Fruit fly (Drosophila melanogaster) whole organism, embryonic: ENCODE results near the gene CG31275.
A peak's percentile ranks its signal among the peaks of the same experiment; 100 is the strongest.

Experiments used
- Ada2b ChIP-seq: fragments of 200-800 bp; sonication (Bioruptor generic); IDR thresholded peaks from 2 replicates; pipeline ENCODE4 v1.3.6; 2022; ENCODE audit warnings: missing biosample characterization, missing genetic modification characterization
- Atf3 ChIP-seq: fragments of 200-800 bp; sonication (Bioruptor generic); optimal IDR thresholded peaks from 3 replicates; lab custom pipeline; 2016; ENCODE audit warnings: missing biosample characterization, missing genetic modification characterization
- Awh ChIP-seq: fragments of 200-800 bp; sonication (Bioruptor generic); IDR thresholded peaks from 2 replicates; pipeline ENCODE4, ENCODE4 v1.3.6; 2022; ENCODE audit warnings: missing biosample characterization, missing genetic modification characterization
- CG10147 ChIP-seq: fragments of 200-800 bp; sonication (Bioruptor generic); optimal IDR thresholded peaks from 2 replicates; lab custom pipeline; 2019; ENCODE audit warnings: missing biosample characterization, mild to moderate bottlenecking, missing genetic modification characterization, moderate library complexity
- CG1024 ChIP-seq: fragments of 200-800 bp; sonication (Bioruptor generic); IDR thresholded peaks from 2 replicates; pipeline ENCODE4 v1.3.6; 2022; ENCODE audit warnings: missing biosample characterization, missing genetic modification characterization
- CG10267 ChIP-seq: fragments of 200-800 bp; sonication (Bioruptor generic); optimal IDR thresholded peaks from 2 replicates; lab custom pipeline; 2018; ENCODE audit warnings: missing biosample characterization, mild to moderate bottlenecking, missing genetic modification characterization, moderate library complexity
- CG13775 ChIP-seq: fragments of 200-800 bp; sonication (Bioruptor generic); optimal IDR thresholded peaks from 3 replicates; lab custom pipeline; 2017; ENCODE audit warnings: missing biosample characterization, mild to moderate bottlenecking, missing genetic modification characterization
- CG15011 ChIP-seq: fragments of 200-800 bp; sonication (Bioruptor generic); optimal IDR thresholded peaks from 3 replicates; lab custom pipeline; 2018; ENCODE audit warnings: missing biosample characterization, mild to moderate bottlenecking, missing genetic modification characterization
- CG15269 ChIP-seq: fragments of 200-800 bp; sonication (Bioruptor generic); optimal IDR thresholded peaks from 2 replicates; lab custom pipeline; 2018; ENCODE audit warnings: missing biosample characterization, mild to moderate bottlenecking, missing genetic modification characterization, moderate library complexity
- CG1529 ChIP-seq: fragments of 200-800 bp; sonication (Bioruptor generic); optimal IDR thresholded peaks from 3 replicates; lab custom pipeline; 2018; ENCODE audit warnings: missing biosample characterization, missing genetic modification characterization
- CG2116 ChIP-seq: fragments of 200-800 bp; sonication (Bioruptor generic); optimal IDR thresholded peaks from 3 replicates; lab custom pipeline; 2018; ENCODE audit warnings: missing biosample characterization, mild to moderate bottlenecking, missing genetic modification characterization
- CG2202 ChIP-seq: fragments of 200-800 bp; sonication (Bioruptor generic); optimal IDR thresholded peaks from 2 replicates; lab custom pipeline; 2018; ENCODE audit warnings: missing biosample characterization, mild to moderate bottlenecking, missing genetic modification characterization
- CG3065 ChIP-seq: fragments of 200-800 bp; sonication (Bioruptor generic); optimal IDR thresholded peaks from 2 replicates; lab custom pipeline; 2016; ENCODE audit warnings: missing biosample characterization, missing genetic modification characterization
- CG42726 ChIP-seq: fragments of 200-800 bp; sonication (Bioruptor generic); IDR thresholded peaks from 2 replicates; pipeline ENCODE4 v1.3.6; 2022; ENCODE audit warnings: missing biosample characterization, missing genetic modification characterization; ENCODE audit not compliant: partially characterized antibody
- CG6175 ChIP-seq: fragments of 200-800 bp; sonication (Bioruptor generic); IDR thresholded peaks from 3 replicates; pipeline ENCODE4 v1.3.6; 2022; ENCODE audit warnings: missing biosample characterization, missing genetic modification characterization
- CG8944 ChIP-seq: fragments of 200-800 bp; sonication (Bioruptor generic); optimal IDR thresholded peaks from 3 replicates; lab custom pipeline; 2016; ENCODE audit warnings: missing biosample characterization, missing genetic modification characterization
- CG9215 ChIP-seq: fragments of 200-800 bp; sonication (Bioruptor generic); IDR thresholded peaks from 2 replicates; pipeline ENCODE4 v1.3.6; 2022; ENCODE audit warnings: missing biosample characterization, missing genetic modification characterization
- CG9437 ChIP-seq: fragments of 200-800 bp; sonication (Bioruptor generic); optimal IDR thresholded peaks from 2 replicates; lab custom pipeline; 2018; ENCODE audit warnings: missing biosample characterization, mild to moderate bottlenecking, missing genetic modification characterization
- Dip2 ChIP-seq: fragments of 200-800 bp; sonication (Bioruptor generic); IDR thresholded peaks from 2 replicates; pipeline ENCODE4 v1.3.6; 2022; ENCODE audit warnings: missing biosample characterization, missing genetic modification characterization
- Dp ChIP-seq: fragments of 200-800 bp; sonication (Bioruptor generic); optimal IDR thresholded peaks from 2 replicates; lab custom pipeline; 2018; ENCODE audit warnings: missing biosample characterization, mild to moderate bottlenecking, missing genetic modification characterization, moderate library complexity
- H2.0 ChIP-seq: fragments of 200-800 bp; sonication (Bioruptor generic); IDR thresholded peaks from 2 replicates; pipeline ENCODE4 v1.3.6; 2022; ENCODE audit warnings: missing biosample characterization, missing genetic modification characterization
- Hr51 ChIP-seq, 2 experiments: fragments of 200-800 bp; sonication (Bioruptor generic); optimal IDR thresholded peaks; 2 replicates in 1 of 2; 3 replicates in 1 of 2; lab custom pipeline; 2016 to 2018; ENCODE audit warnings: missing biosample characterization in 2 of 2, missing genetic modification characterization in 2 of 2, mild to moderate bottlenecking in 1 of 2, moderate library complexity in 1 of 2
- Myb ChIP-seq: fragments of 200-800 bp; sonication (Bioruptor generic); optimal IDR thresholded peaks from 2 replicates; lab custom pipeline; 2016; ENCODE audit warnings: missing biosample characterization, missing genetic modification characterization
- Nf-YB ChIP-seq: fragments of 200-800 bp; sonication (Bioruptor generic); optimal IDR thresholded peaks from 3 replicates; lab custom pipeline; 2019; ENCODE audit warnings: missing biosample characterization, mild to moderate bottlenecking, missing genetic modification characterization, moderate library complexity
- Oaz ChIP-seq: fragments of 200-800 bp; sonication (Bioruptor generic); IDR thresholded peaks from 2 replicates; pipeline ENCODE4 v1.3.6; 2022; ENCODE audit warnings: missing biosample characterization, missing genetic modification characterization
- Side ChIP-seq: fragments of 200-800 bp; sonication (Bioruptor generic); optimal IDR thresholded peaks from 2 replicates; lab custom pipeline; 2016; ENCODE audit warnings: missing biosample characterization, missing genetic modification characterization
- Sin3A ChIP-seq: fragments of >200 bp; optimal IDR thresholded peaks from 2 replicates; lab custom pipeline; 2018
- Taf1 ChIP-seq: fragments of 200-800 bp; sonication (Bioruptor generic); IDR thresholded peaks from 2 replicates; pipeline ENCODE4 v1.3.6; 2022; ENCODE audit warnings: missing biosample characterization, missing genetic modification characterization
- Trl ChIP-seq, 3 experiments: fragments of >200 bp in 2 of 3; fragments of 200-800 bp in 1 of 3; sonication (Bioruptor generic) in 1 of 3; optimal IDR thresholded peaks; 2 replicates in 1 of 3; 3 replicates in 2 of 3; lab custom pipeline; 2016 to 2017; ENCODE audit warnings: missing biosample characterization in 1 of 3, missing genetic modification characterization in 1 of 3
- abd-A ChIP-seq: fragments of 200-800 bp; sonication (Bioruptor generic); optimal IDR thresholded peaks from 3 replicates; lab custom pipeline; 2019; ENCODE audit warnings: missing biosample characterization, mild to moderate bottlenecking, missing genetic modification characterization, moderate library complexity
- aop ChIP-seq: fragments of 200-800 bp; sonication (Bioruptor generic); IDR thresholded peaks from 2 replicates; pipeline ENCODE4 v1.3.6; 2022; ENCODE audit warnings: missing biosample characterization, missing genetic modification characterization
- ase ChIP-seq: fragments of 200-800 bp; sonication (Bioruptor generic); IDR thresholded peaks from 3 replicates; pipeline ENCODE4 v1.3.6; 2022; ENCODE audit warnings: missing biosample characterization, missing genetic modification characterization
- bab2 ChIP-seq: fragments of 200-800 bp; sonication (Bioruptor generic); optimal IDR thresholded peaks from 2 replicates; lab custom pipeline; 2016; ENCODE audit warnings: missing biosample characterization, missing genetic modification characterization
- caup ChIP-seq: fragments of 200-800 bp; sonication (Bioruptor generic); optimal IDR thresholded peaks from 3 replicates; lab custom pipeline; 2017; ENCODE audit warnings: missing biosample characterization, mild to moderate bottlenecking, missing genetic modification characterization, moderate library complexity; ENCODE audit not compliant: severe bottlenecking
- chn ChIP-seq: fragments of 200-800 bp; sonication (Bioruptor generic); optimal IDR thresholded peaks from 2 replicates; lab custom pipeline; 2016; ENCODE audit warnings: missing biosample characterization, missing genetic modification characterization
- crc ChIP-seq: fragments of 200-800 bp; sonication (Bioruptor generic); optimal IDR thresholded peaks from 2 replicates; lab custom pipeline; 2016; ENCODE audit warnings: missing biosample characterization, missing genetic modification characterization
- dmrt11E ChIP-seq: fragments of 200-800 bp; sonication (Bioruptor generic); optimal IDR thresholded peaks from 3 replicates; lab custom pipeline; 2018; ENCODE audit warnings: missing biosample characterization, mild to moderate bottlenecking, missing genetic modification characterization, moderate library complexity
- eve ChIP-seq, 2 experiments: fragments of >200 bp; optimal IDR thresholded peaks; 2 replicates each; lab custom pipeline; 2017; ENCODE audit warnings: missing biosample characterization in 2 of 2, missing genetic modification characterization in 2 of 2
- fd96Cb ChIP-seq: fragments of 200-800 bp; sonication (Bioruptor generic); optimal IDR thresholded peaks from 2 replicates; lab custom pipeline; 2018; ENCODE audit warnings: missing biosample characterization, mild to moderate bottlenecking, missing genetic modification characterization, moderate library complexity
- insv ChIP-seq, 2 experiments: fragments of 200-800 bp; sonication (Bioruptor generic); optimal IDR thresholded peaks; 3 replicates each; lab custom pipeline; 2016 to 2018; ENCODE audit warnings: missing biosample characterization in 2 of 2, missing genetic modification characterization in 2 of 2
- jing ChIP-seq: fragments of 200-800 bp; sonication (Bioruptor generic); optimal IDR thresholded peaks from 2 replicates; lab custom pipeline; 2018; ENCODE audit warnings: missing biosample characterization, mild to moderate bottlenecking, missing genetic modification characterization
- lilli ChIP-seq: fragments of 200-800 bp; sonication (Bioruptor generic); optimal IDR thresholded peaks from 3 replicates; lab custom pipeline; 2016; ENCODE audit warnings: missing biosample characterization, missing genetic modification characterization
- org-1 ChIP-seq: fragments of 200-800 bp; sonication (Bioruptor generic); optimal IDR thresholded peaks from 2 replicates; lab custom pipeline; 2017; ENCODE audit warnings: missing biosample characterization, missing genetic modification characterization
- pb ChIP-seq: fragments of 200-800 bp; sonication (Bioruptor generic); optimal IDR thresholded peaks from 3 replicates; lab custom pipeline; 2016; ENCODE audit warnings: missing biosample characterization, missing genetic modification characterization
- salm ChIP-seq: fragments of 200-800 bp; sonication (Bioruptor generic); optimal IDR thresholded peaks from 2 replicates; lab custom pipeline; 2018; ENCODE audit warnings: missing biosample characterization, mild to moderate bottlenecking, missing genetic modification characterization
- seq ChIP-seq: fragments of 200-800 bp; sonication (Bioruptor generic); IDR thresholded peaks from 2 replicates; pipeline ENCODE4 v1.3.6; 2022; ENCODE audit warnings: missing biosample characterization, missing genetic modification characterization
- unc-4 ChIP-seq: fragments of 200-800 bp; sonication (Bioruptor generic); IDR thresholded peaks from 2 replicates; pipeline ENCODE4 v1.3.6; 2022; ENCODE audit warnings: missing biosample characterization, missing genetic modification characterization; ENCODE audit not compliant: partially characterized antibody
- wor ChIP-seq: fragments of 200-800 bp; sonication (Bioruptor generic); IDR thresholded peaks from 2 replicates; pipeline ENCODE4 v1.3.6; 2022; ENCODE audit warnings: missing biosample characterization, missing genetic modification characterization
- zen2 ChIP-seq: fragments of 200-800 bp; sonication (Bioruptor generic); IDR thresholded peaks from 3 replicates; pipeline ENCODE4 v1.3.6; 2022; ENCODE audit warnings: missing biosample characterization, missing genetic modification characterization; ENCODE audit not compliant: partially characterized antibody
- zfh1 ChIP-seq: fragments of 200-800 bp; sonication (Bioruptor generic); IDR thresholded peaks from 3 replicates; pipeline ENCODE4 v1.3.6; 2022; ENCODE audit warnings: missing biosample characterization, missing genetic modification characterization

The CG31275 gene

DNA sequence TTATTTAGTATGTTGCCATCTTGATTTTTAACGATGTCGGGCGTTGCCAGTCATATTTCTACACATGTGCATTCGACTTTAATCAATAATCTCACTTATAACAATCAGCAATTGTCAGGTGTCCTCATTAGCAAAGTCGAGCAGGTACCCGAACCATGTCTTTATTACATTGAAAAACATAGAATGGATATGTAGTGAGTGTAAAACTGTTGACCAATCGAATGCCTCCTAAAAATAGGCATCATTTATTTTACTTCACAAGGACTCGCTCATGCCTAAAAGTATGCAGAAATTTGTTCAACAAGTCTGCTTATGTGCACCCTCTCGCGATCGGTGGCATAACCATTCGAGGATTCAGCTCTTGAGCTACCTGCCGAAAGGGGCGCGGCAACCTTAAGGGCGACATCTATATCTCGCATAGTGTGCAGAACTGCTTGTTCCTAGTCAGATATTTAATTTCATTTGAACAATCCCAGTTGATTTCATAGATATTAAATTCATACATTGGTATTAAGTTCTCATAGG is 47.4 kb upstream of the CG31275 start (continued):
- TF ChIP-seq Myb (GFP tag; lab: Kevin White, UChicago) (peak; percentile 98), CG3065 (peak; percentile 76), fd96Cb (tag; lab: Kevin White, UChicago) (peak; percentile 88), CG42726 (GFP tag; lab: Robert Waterston, UW) (peak; percentile 76), salm (tag; lab: Kevin White, UChicago) (no peak), Hr51 (GFP tag; optimal IDR thresholded peaks at IDR 0.05; lab: Kevin White, UChicago) (peak; percentile 78 to 89), H2.0 (GFP tag; lab: Robert Waterston, UW) (peak; percentile 84), Taf1 (peak; percentile 49; the same call in 1 of the 2 replicates), seq (GFP tag; lab: Robert Waterston, UW) (0 out of 2 replicates have a peak, but pooled peaks have one; percentile 32), wor (GFP tag; lab: Robert Waterston, UW) (peak; percentile 41), CG2116 (GFP tag; lab: Kevin White, UChicago) (peak; percentile 85), unc-4 (GFP tag; lab: Robert Waterston, UW) (no peak), Atf3 (GFP tag; lab: Kevin White, UChicago) (peak; percentile 96), jing (GFP tag; lab: Kevin White, UChicago) (peak; percentile 75), Nf-YB (GFP tag; lab: Kevin White, UChicago) (peak; percentile 45), zen2 (GFP tag; lab: Robert Waterston, UW) (no peak), abd-A (tag; lab: Kevin White, UChicago) (peak; percentile 86), CG10267 (peak; percentile 85), CG2202 (tag; lab: Kevin White, UChicago) (peak; percentile 53), CG1024 (GFP tag; lab: Robert Waterston, UW) (peak; percentile 88), CG9215 (GFP tag; lab: Robert Waterston, UW) (peak; percentile 63), CG15269 (tag; lab: Kevin White, UChicago) (peak; percentile 75), caup (GFP tag; lab: Kevin White, UChicago) (peak; percentile 96), insv (GFP tag; optimal IDR thresholded peaks at IDR 0.05; lab: Kevin White, UChicago) (peak in 1 of 2 experiments; percentile 79), CG1529 (peak; percentile 78), Trl (optimal IDR thresholded peaks at IDR 0.05; lab: Kevin White, UChicago) (no peak), Trl (GFP tag; optimal IDR thresholded peaks at IDR 0.05; lab: Kevin White, UChicago) (peak; percentile 96), pb (GFP tag; lab: Kevin White, UChicago) (peak; percentile 87), Side (GFP tag; lab: Kevin White, UChicago) (peak; percentile 93), CG6175 (GFP tag; lab: Robert Waterston, UW) (peak; percentile 81), dmrt11E (tag; lab: Kevin White, UChicago) (peak; percentile 80), chn (GFP tag; lab: Kevin White, UChicago) (peak; percentile 95), Dip2 (GFP tag; lab: Robert Waterston, UW) (peak; percentile 97), Awh (GFP tag; lab: Robert Waterston, UW) (peak; percentile 99), zfh1 (GFP tag; lab: Robert Waterston, UW) (peak; percentile 91), CG9437 (GFP tag; lab: Kevin White, UChicago) (peak; percentile 49), aop (peak; percentile 71; the same call in 1 of the 2 replicates), CG15011 (GFP tag; lab: Kevin White, UChicago) (peak; percentile 70), CG13775 (GFP tag; lab: Kevin White, UChicago) (peak; percentile 90), Oaz (GFP tag; lab: Robert Waterston, UW) (peak; percentile 86), ase (GFP tag; lab: Robert Waterston, UW) (peak; percentile 85), lilli (GFP tag; lab: Kevin White, UChicago) (peak; percentile 89), bab2 (GFP tag; lab: Kevin White, UChicago) (peak; percentile 95), eve (GFP tag; optimal IDR thresholded peaks at IDR 0.05; lab: Kevin White, UChicago) (peak in 1 of 2 experiments; percentile 12), org-1 (GFP tag; lab: Kevin White, UChicago) (peak; percentile 77), crc (GFP tag; lab: Kevin White, UChicago) (peak; percentile 89), CG8944 (peak; percentile 97), Ada2b (GFP tag; lab: Robert Waterston, UW) (peak; percentile 81), Dp (peak; percentile 29), CG10147 (GFP tag; lab: Kevin White, UChicago) (peak; percentile 72), Sin3A (lab: Kevin White, UChicago) (no peak)
